Worm (Caenorhabditis elegans) whole organism, late embryonic: Measurements from ENCODE around the gene mec-14.

Source experiments
- Y22D7AL.16 ChIP-seq: sonication (generic microtip); optimal IDR thresholded peaks from 2 replicates; lab custom pipeline; 2016; ENCODE audit warnings: missing genetic modification characterization, missing compliant biosample characterization
- ama-1 ChIP-seq: fragments of 150-350 bp; optimal IDR thresholded peaks from 2 replicates; lab custom pipeline; 2014
- ceh-45 ChIP-seq: fragments of 200-800 bp; sonication (Bioruptor generic); IDR thresholded peaks from 2 replicates; pipeline ENCODE4 v1.3.6; 2022; ENCODE audit warnings: missing genetic modification reagents, missing genetic modification characterization, missing compliant biosample characterization
- ets-4 ChIP-seq: sonication (generic microtip); optimal IDR thresholded peaks from 2 replicates; lab custom pipeline; 2016; ENCODE audit warnings: missing genetic modification characterization, missing compliant biosample characterization
- hlh-8 ChIP-seq: sonication (generic microtip); optimal IDR thresholded peaks from 2 replicates; lab custom pipeline; 2016; ENCODE audit warnings: missing genotype, missing genetic modification characterization, missing compliant biosample characterization
- madf-2 ChIP-seq: sonication (generic microtip); optimal IDR thresholded peaks from 2 replicates; lab custom pipeline; 2017; ENCODE audit warnings: missing genetic modification characterization, missing compliant biosample characterization
- pag-3 ChIP-seq: sonication (generic microtip); optimal IDR thresholded peaks from 2 replicates; lab custom pipeline; 2016; ENCODE audit warnings: missing compliant biosample characterization, missing genetic modification characterization, borderline replicate concordance
- pha-2 ChIP-seq: sonication (generic microtip); optimal IDR thresholded peaks from 2 replicates; lab custom pipeline; 2017; ENCODE audit warnings: mild to moderate bottlenecking, missing genetic modification characterization, missing compliant biosample characterization
- unc-86 ChIP-seq: sonication (generic microtip); optimal IDR thresholded peaks from 2 replicates; lab custom pipeline; 2016; ENCODE audit warnings: missing genetic modification characterization, missing compliant biosample characterization

DNA sequence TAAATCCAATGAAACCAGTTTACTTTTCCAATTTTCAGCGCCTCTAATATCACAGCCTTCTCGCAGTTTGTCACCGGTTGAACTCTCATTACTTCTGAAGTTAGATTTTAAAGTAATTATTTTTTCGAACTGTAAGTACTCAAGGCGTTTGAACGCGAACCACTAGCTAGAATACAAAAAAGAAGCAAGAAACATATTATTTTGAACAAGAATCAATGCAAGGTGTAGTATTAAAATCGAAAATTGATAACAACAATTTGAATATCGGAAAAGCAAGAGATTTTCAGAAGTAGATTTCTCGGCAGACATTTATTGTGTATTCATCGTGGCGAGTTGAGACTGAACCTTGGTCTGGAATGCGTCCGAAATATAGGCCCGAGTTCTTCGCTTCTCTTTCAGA, 5.2 kb upstream of the mec-14 start, which contains the start of gene exos-9:
- no peak for TF ChIP-seq unc-86 (tag; lab: Kevin White, UChicago)
- no peak for TF ChIP-seq ceh-45 (GFP tag; lab: Robert Waterston, UW)
- no peak for TF ChIP-seq Y22D7AL.16
- TF ChIP-seq ets-4 = no peak
- no peak for TF ChIP-seq ama-1 (lab: Kevin White, UChicago)
- no peak for TF ChIP-seq pha-2 (tag; lab: Kevin White, UChicago)
- no peak for TF ChIP-seq pag-3 (tag; lab: Kevin White, UChicago)
- no peak for TF ChIP-seq hlh-8
- no peak for TF ChIP-seq madf-2 (tag; lab: Kevin White, UChicago)
